Fruit fly (Drosophila melanogaster): ENCODE results near the gene Smvt.

Gene Smvt

dm6 chr3R:31724580-31725320 is 36.6 kb downstream of the Smvt start:
- TF ChIP-seq lola (GFP tag; optimal IDR thresholded peaks at IDR 0.05) (no peak), rgr (GFP tag; optimal IDR thresholded peaks at IDR 0.05) (peak; percentile 31), ey (GFP tag; optimal IDR thresholded peaks at IDR 0.05) (peak; percentile 12), Hnf4 (GFP tag; optimal IDR thresholded peaks at IDR 0.05) (no peak), h (GFP tag; optimal IDR thresholded peaks at IDR 0.05) (peak; percentile 26), Mio (GFP tag; optimal IDR thresholded peaks at IDR 0.05) (no peak), HLH106 (tag; optimal IDR thresholded peaks at IDR 0.05) (no peak), fru (GFP tag; optimal IDR thresholded peaks at IDR 0.05) (peak; percentile 34), Hr83 (GFP tag; optimal IDR thresholded peaks at IDR 0.05; ENCODE audit: poor library complexity, severe bottlenecking) (no peak), br (GFP tag; optimal IDR thresholded peaks at IDR 0.05) (peak; percentile 16), Dif (GFP tag; optimal IDR thresholded peaks at IDR 0.05; ENCODE audit: partially characterized antibody) (peak; percentile 65), CrebA (GFP tag; optimal IDR thresholded peaks at IDR 0.05; ENCODE audit: borderline replicate concordance) (peak; percentile 60), Rel (GFP tag; optimal IDR thresholded peaks at IDR 0.05) (no peak), Rel (tag; optimal IDR thresholded peaks at IDR 0.05) (peak; percentile 36), dl (GFP tag; optimal IDR thresholded peaks at IDR 0.05; ENCODE audit: insufficient read depth in 1 of 2, partially characterized antibody in 2 of 2) (peak in 1 of 2 experiments; percentile 42), foxo (GFP tag; optimal IDR thresholded peaks at IDR 0.05) (peak in 1 of 2 experiments; percentile 24), Sp1 (GFP tag; optimal IDR thresholded peaks at IDR 0.05) (peak; percentile 23), GATAd (GFP tag; optimal IDR thresholded peaks at IDR 0.05) (no peak), woc (GFP tag; optimal IDR thresholded peaks at IDR 0.05) (peak; percentile 13), Vsx2 (GFP tag; optimal IDR thresholded peaks at IDR 0.05; ENCODE audit: partially characterized antibody) (no peak), jim (GFP tag; optimal IDR thresholded peaks at IDR 0.05) (peak; percentile 16)

- no peak for TF ChIP-seq foxo (GFP tag; optimal IDR thresholded peaks at IDR 0.05)
- no peak for TF ChIP-seq CG32264 (GFP tag; optimal IDR thresholded peaks at IDR 0.05)
These were observed 37.2 kb downstream of the Smvt start for dm6 chr3R:31724136-31724535.

dm6 chr3R:31723206-31723933 is 38.0 kb downstream of the Smvt start:
- TF ChIP-seq Dfd (GFP tag; optimal IDR thresholded peaks at IDR 0.05), result peak; percentile 50
- no peak for TF ChIP-seq usp (GFP tag; optimal IDR thresholded peaks at IDR 0.05)

dm6 chr3R:31721958-31722357 is 39.4 kb downstream of the Smvt start:
- TF ChIP-seq dmrt93B (GFP tag; optimal IDR thresholded peaks at IDR 0.05) (no peak), dl (GFP tag; optimal IDR thresholded peaks at IDR 0.05; ENCODE audit: insufficient read depth in 1 of 2, partially characterized antibody in 2 of 2) (peak in 1 of 2 experiments; percentile 20), Hr83 (GFP tag; optimal IDR thresholded peaks at IDR 0.05; ENCODE audit: poor library complexity, severe bottlenecking) (peak; percentile 0), Dif (GFP tag; optimal IDR thresholded peaks at IDR 0.05; ENCODE audit: partially characterized antibody) (peak; percentile 14)

dm6 chr3R:31721466-31721865 is 39.9 kb downstream of the Smvt start:
- TF ChIP-seq Mio (GFP tag; optimal IDR thresholded peaks at IDR 0.05) (no peak), HLH106 (tag; optimal IDR thresholded peaks at IDR 0.05) (no peak), Sp1 (GFP tag; optimal IDR thresholded peaks at IDR 0.05) (no peak), GATAd (GFP tag; optimal IDR thresholded peaks at IDR 0.05) (no peak), dmrt93B (GFP tag; optimal IDR thresholded peaks at IDR 0.05) (no peak)

- TF ChIP-seq dsf (GFP tag; optimal IDR thresholded peaks at IDR 0.05; ENCODE audit: borderline replicate concordance) (no peak), Vsx2 (GFP tag; optimal IDR thresholded peaks at IDR 0.05; ENCODE audit: partially characterized antibody) (no peak), dmrt93B (GFP tag; optimal IDR thresholded peaks at IDR 0.05) (no peak), Rel (GFP tag; optimal IDR thresholded peaks at IDR 0.05) (no peak), Rel (tag; optimal IDR thresholded peaks at IDR 0.05) (no peak), CrebA (GFP tag; optimal IDR thresholded peaks at IDR 0.05; ENCODE audit: borderline replicate concordance) (no peak), CG32264 (GFP tag; optimal IDR thresholded peaks at IDR 0.05) (no peak), jim (GFP tag; optimal IDR thresholded peaks at IDR 0.05) (no peak), N (GFP tag; optimal IDR thresholded peaks at IDR 0.05) (no peak), HLH106 (tag; optimal IDR thresholded peaks at IDR 0.05) (no peak), woc (GFP tag; optimal IDR thresholded peaks at IDR 0.05) (no peak), Jra (GFP tag; optimal IDR thresholded peaks at IDR 0.05) (no peak), Hr78 (GFP tag; optimal IDR thresholded peaks at IDR 0.05) (no peak), rgr (GFP tag; optimal IDR thresholded peaks at IDR 0.05) (no peak), brk (GFP tag; optimal IDR thresholded peaks at IDR 0.05) (no peak), Dif (GFP tag; optimal IDR thresholded peaks at IDR 0.05; ENCODE audit: partially characterized antibody) (no peak)
These were observed 41.3 kb downstream of the Smvt start for dm6 chr3R:31720112-31720511.

Data from whole organism, wandering third instar larva.